Worm (Caenorhabditis elegans) whole organism, late embryonic: Measurements from ENCODE around the gene sdz-31.
A peak's percentile ranks its signal among the peaks of the same experiment; 100 is the strongest.

Experiments used
- K09A11.1 ChIP-seq: sonication (generic microtip); optimal IDR thresholded peaks from 2 replicates; lab custom pipeline; 2017; ENCODE audit warnings: antibody characterized with exemption, mild to moderate bottlenecking, missing genetic modification characterization, missing compliant biosample characterization; ENCODE audit not compliant: insufficient read depth
- T23F11.4 ChIP-seq: fragments of 200-800 bp; sonication (Bioruptor generic); optimal IDR thresholded peaks from 2 replicates; lab custom pipeline; 2018; ENCODE audit warnings: mild to moderate bottlenecking, missing genetic modification characterization, missing compliant biosample characterization
- ahr-1 ChIP-seq: sonication (generic microtip); optimal IDR thresholded peaks from 2 replicates; lab custom pipeline; 2016; ENCODE audit warnings: missing genetic modification characterization, missing compliant biosample characterization
- ama-1 ChIP-seq: fragments of 150-350 bp; optimal IDR thresholded peaks from 2 replicates; lab custom pipeline; 2014
- ceh-19 ChIP-seq: fragments of 200-800 bp; sonication (Bioruptor generic); optimal IDR thresholded peaks from 2 replicates; lab custom pipeline; 2018; ENCODE audit warnings: mild to moderate bottlenecking, missing genetic modification characterization, missing compliant biosample characterization
- ceh-2 ChIP-seq: sonication (generic microtip); optimal IDR thresholded peaks from 2 replicates; lab custom pipeline; 2016; ENCODE audit warnings: missing genotype, missing genetic modification characterization, missing compliant biosample characterization
- ceh-22 ChIP-seq: sonication (generic microtip); optimal IDR thresholded peaks from 2 replicates; lab custom pipeline; 2017; ENCODE audit warnings: missing biosample characterization, missing genetic modification characterization
- ceh-24 ChIP-seq: sonication (generic microtip); optimal IDR thresholded peaks from 2 replicates; lab custom pipeline; 2016; ENCODE audit warnings: mild to moderate bottlenecking, missing genetic modification characterization, missing compliant biosample characterization
- ceh-30 ChIP-seq: fragments of 150-350 bp; optimal IDR thresholded peaks from 2 replicates; lab custom pipeline; 2014; ENCODE audit warnings: missing biosample characterization, missing genetic modification characterization
- ceh-31 ChIP-seq: sonication (generic microtip); optimal IDR thresholded peaks from 2 replicates; lab custom pipeline; 2016; ENCODE audit warnings: missing genetic modification characterization, missing compliant biosample characterization
- ceh-34 ChIP-seq: sonication (generic microtip); optimal IDR thresholded peaks from 2 replicates; lab custom pipeline; 2016; ENCODE audit warnings: mild to moderate bottlenecking, missing genetic modification characterization, missing compliant biosample characterization
- ceh-45 ChIP-seq: fragments of 200-800 bp; sonication (Bioruptor generic); IDR thresholded peaks from 2 replicates; pipeline ENCODE4 v1.3.6; 2022; ENCODE audit warnings: missing genetic modification reagents, missing genetic modification characterization, missing compliant biosample characterization
- ceh-6 ChIP-seq: fragments of 200-800 bp; sonication (Bioruptor generic); optimal IDR thresholded peaks from 2 replicates; lab custom pipeline; 2018; ENCODE audit warnings: mild to moderate bottlenecking, missing genetic modification characterization, missing compliant biosample characterization
- che-1 ChIP-seq: sonication (generic microtip); optimal IDR thresholded peaks from 2 replicates; lab custom pipeline; 2016; ENCODE audit warnings: mild to moderate bottlenecking, missing genetic modification characterization, missing compliant biosample characterization
- dve-1 ChIP-seq: sonication (generic microtip); optimal IDR thresholded peaks from 2 replicates; lab custom pipeline; 2017; ENCODE audit warnings: antibody characterized with exemption, mild to moderate bottlenecking, missing genetic modification characterization, missing compliant biosample characterization
- elt-2 ChIP-seq: sonication (generic microtip); optimal IDR thresholded peaks from 2 replicates; lab custom pipeline; 2016; ENCODE audit warnings: missing genetic modification reagents, missing genetic modification characterization, missing compliant biosample characterization
- elt-4 ChIP-seq: sonication (generic microtip); optimal IDR thresholded peaks from 2 replicates; lab custom pipeline; 2016; ENCODE audit warnings: missing genetic modification characterization, missing compliant biosample characterization
- ets-4 ChIP-seq: sonication (generic microtip); optimal IDR thresholded peaks from 2 replicates; lab custom pipeline; 2016; ENCODE audit warnings: missing genetic modification characterization, missing compliant biosample characterization
- eyg-1 ChIP-seq: sonication (generic microtip); optimal IDR thresholded peaks from 2 replicates; lab custom pipeline; 2016; ENCODE audit warnings: missing genotype, missing genetic modification characterization, missing compliant biosample characterization
- fax-1 ChIP-seq: sonication (generic microtip); optimal IDR thresholded peaks from 2 replicates; lab custom pipeline; 2016; ENCODE audit warnings: missing genotype, missing genetic modification characterization, missing compliant biosample characterization
- fkh-10 ChIP-seq: fragments of 150-350 bp; optimal IDR thresholded peaks from 2 replicates; lab custom pipeline; 2014; ENCODE audit warnings: missing biosample characterization, missing genetic modification reagents, missing genetic modification characterization
- fkh-6 ChIP-seq: sonication (generic microtip); optimal IDR thresholded peaks from 2 replicates; lab custom pipeline; 2016; ENCODE audit warnings: missing genetic modification characterization, missing compliant biosample characterization
- gmeb-2 ChIP-seq: sonication (generic microtip); optimal IDR thresholded peaks from 2 replicates; lab custom pipeline; 2016; ENCODE audit warnings: missing genetic modification characterization, inconsistent platforms, missing compliant biosample characterization
- hlh-15 ChIP-seq: sonication (generic microtip); optimal IDR thresholded peaks from 2 replicates; lab custom pipeline; 2016; ENCODE audit warnings: missing genetic modification characterization, missing compliant biosample characterization
- hlh-30 ChIP-seq: sonication (generic microtip); optimal IDR thresholded peaks from 2 replicates; lab custom pipeline; 2017; ENCODE audit warnings: antibody characterized with exemption, missing genetic modification characterization, missing compliant biosample characterization; ENCODE audit not compliant: insufficient read depth
- hlh-6 ChIP-seq: sonication (generic microtip); optimal IDR thresholded peaks from 2 replicates; lab custom pipeline; 2016; ENCODE audit warnings: missing genotype, missing genetic modification characterization, missing compliant biosample characterization
- hlh-8 ChIP-seq: sonication (generic microtip); optimal IDR thresholded peaks from 2 replicates; lab custom pipeline; 2016; ENCODE audit warnings: missing genotype, missing genetic modification characterization, missing compliant biosample characterization
- nfya-1 ChIP-seq: sonication (generic microtip); optimal IDR thresholded peaks from 2 replicates; lab custom pipeline; 2017; ENCODE audit warnings: missing genetic modification characterization, mild to moderate bottlenecking, missing compliant biosample characterization, antibody characterized with exemption, moderate library complexity
- nhr-11 ChIP-seq: fragments of 150-350 bp; optimal IDR thresholded peaks from 2 replicates; lab custom pipeline; 2014; ENCODE audit warnings: missing biosample characterization, missing genetic modification characterization
- npax-4 ChIP-seq: sonication (generic microtip); optimal IDR thresholded peaks from 2 replicates; lab custom pipeline; 2016; ENCODE audit warnings: missing genetic modification characterization, missing compliant biosample characterization
- pag-3 ChIP-seq: sonication (generic microtip); optimal IDR thresholded peaks from 2 replicates; lab custom pipeline; 2016; ENCODE audit warnings: missing compliant biosample characterization, missing genetic modification characterization, borderline replicate concordance
- pat-9 ChIP-seq: fragments of 200-800 bp; sonication (Bioruptor generic); optimal IDR thresholded peaks from 2 replicates; lab custom pipeline; 2018; ENCODE audit warnings: mild to moderate bottlenecking, missing genetic modification characterization, moderate library complexity, missing compliant biosample characterization
- pros-1 ChIP-seq: fragments of 150-350 bp; optimal IDR thresholded peaks from 2 replicates; lab custom pipeline; 2014; ENCODE audit warnings: missing biosample characterization, missing genetic modification reagents, missing genetic modification characterization
- rnt-1 ChIP-seq: sonication (generic microtip); optimal IDR thresholded peaks from 2 replicates; lab custom pipeline; 2016; ENCODE audit warnings: missing genetic modification characterization, missing compliant biosample characterization
- sox-2 ChIP-seq: fragments of 200-800 bp; sonication (Bioruptor generic); IDR thresholded peaks from 2 replicates; pipeline ENCODE4 v1.3.6; 2022; ENCODE audit warnings: missing genetic modification reagents, missing genetic modification characterization, missing compliant biosample characterization
- sox-4 ChIP-seq: sonication (generic microtip); optimal IDR thresholded peaks from 2 replicates; lab custom pipeline; 2017; ENCODE audit warnings: mild to moderate bottlenecking, missing genetic modification characterization, inconsistent platforms, missing compliant biosample characterization
- tbx-2 ChIP-seq: sonication (generic microtip); optimal IDR thresholded peaks from 2 replicates; lab custom pipeline; 2016; ENCODE audit warnings: missing genetic modification characterization, missing compliant biosample characterization
- tbx-7 ChIP-seq: sonication (generic microtip); optimal IDR thresholded peaks from 2 replicates; lab custom pipeline; 2016; ENCODE audit warnings: missing genotype, missing genetic modification characterization, missing compliant biosample characterization
- ttx-3 ChIP-seq: sonication (generic microtip); optimal IDR thresholded peaks from 2 replicates; lab custom pipeline; 2016; ENCODE audit warnings: missing genetic modification reagents, missing genetic modification characterization, missing compliant biosample characterization
- unc-55 ChIP-seq: sonication (generic microtip); optimal IDR thresholded peaks from 2 replicates; lab custom pipeline; 2017; ENCODE audit warnings: missing biosample characterization, missing genetic modification reagents, missing genetic modification characterization
- unc-86 ChIP-seq: sonication (generic microtip); optimal IDR thresholded peaks from 2 replicates; lab custom pipeline; 2016; ENCODE audit warnings: missing genetic modification characterization, missing compliant biosample characterization
- zip-5 ChIP-seq: sonication (generic microtip); optimal IDR thresholded peaks from 2 replicates; lab custom pipeline; 2016; ENCODE audit warnings: missing genetic modification characterization, missing compliant biosample characterization
- ztf-16 ChIP-seq: sonication (generic microtip); optimal IDR thresholded peaks from 2 replicates; lab custom pipeline; 2017; ENCODE audit warnings: missing genetic modification characterization, missing compliant biosample characterization

The sdz-31 gene

ce11 chrV:9924389-9924788, 44.4 kb downstream of the sdz-31 start:
- no peak for TF ChIP-seq tbx-7
- TF ChIP-seq elt-2 (tag; lab: Kevin White, UChicago), result peak; percentile 18
- no peak for TF ChIP-seq ceh-6 (GFP tag; lab: Kevin White, UChicago)

- TF ChIP-seq elt-2 (tag; lab: Kevin White, UChicago), result peak; percentile 87
- no peak for TF ChIP-seq fkh-10
These were observed 45.7 kb downstream of the sdz-31 start for ce11 chrV:9925647-9926046.

- TF ChIP-seq hlh-30 (tag; lab: Kevin White, UChicago) (no peak), ceh-31 (tag; lab: Kevin White, UChicago) (no peak), tbx-7 (no peak), zip-5 (tag; lab: Kevin White, UChicago) (no peak), ztf-16 (tag; lab: Kevin White, UChicago) (no peak), rnt-1 (no peak), sox-2 (GFP tag; lab: Robert Waterston, UW) (no peak), ceh-30 (no peak), ceh-22 (tag; lab: Kevin White, UChicago) (no peak), tbx-2 (tag; lab: Kevin White, UChicago) (no peak), T23F11.4 (no peak), ceh-45 (no peak), pat-9 (tag; lab: Kevin White, UChicago) (no peak), ahr-1 (no peak), ttx-3 (tag; lab: Kevin White, UChicago) (no peak), fax-1 (tag; lab: Kevin White, UChicago) (no peak), ets-4 (tag; lab: Kevin White, UChicago) (no peak), ceh-19 (GFP tag; lab: Kevin White, UChicago) (no peak), nhr-11 (tag; lab: Kevin White, UChicago) (no peak)
These were observed 46.3 kb downstream of the sdz-31 start, which contains the start of gene C50H2.13 for ce11 chrV:9926240-9926639. TSS of gene C50H2.13 (plus strand) at chrV:9926540.

- TF ChIP-seq ceh-19 (GFP tag; lab: Kevin White, UChicago) (no peak), sox-2 (GFP tag; lab: Robert Waterston, UW) (no peak), fkh-6 (tag; lab: Kevin White, UChicago) (no peak), nfya-1 (tag; lab: Kevin White, UChicago) (no peak), pag-3 (tag; lab: Kevin White, UChicago) (no peak), tbx-7 (no peak), ama-1 (no peak), che-1 (tag; lab: Kevin White, UChicago) (no peak), ahr-1 (no peak), eyg-1 (tag; lab: Kevin White, UChicago) (no peak), sox-4 (tag; lab: Kevin White, UChicago) (no peak), ceh-2 (tag; lab: Kevin White, UChicago) (no peak)
- TF ChIP-seq, all 69 proteins: peak for 0
These were observed 47.4 kb downstream of the sdz-31 start for ce11 chrV:9927381-9927780.

ce11 chrV:9927954-9928353, 48.0 kb downstream of the sdz-31 start:
- no peak for TF ChIP-seq ceh-22 (tag; lab: Kevin White, UChicago)
- TF ChIP-seq hlh-30 (tag; lab: Kevin White, UChicago), result peak; percentile 19

- TF ChIP-seq unc-86, result no peak
- no peak for TF ChIP-seq hlh-6 (tag; lab: Kevin White, UChicago)
- TF ChIP-seq elt-4, result no peak
- TF ChIP-seq unc-55 (GFP tag; lab: Kevin White, UChicago), result no peak
- no peak for TF ChIP-seq dve-1
- no peak for TF ChIP-seq npax-4 (tag; lab: Kevin White, UChicago)
- no peak for TF ChIP-seq ets-4 (tag; lab: Kevin White, UChicago)
- no peak for TF ChIP-seq ztf-16 (tag; lab: Kevin White, UChicago)
- peak; percentile 20 for TF ChIP-seq elt-2 (tag; lab: Kevin White, UChicago)
- peak; percentile 65 for TF ChIP-seq ceh-34 (tag; lab: Kevin White, UChicago)
- peak; percentile 43 for TF ChIP-seq nfya-1 (tag; lab: Kevin White, UChicago)
- TF ChIP-seq tbx-2 (tag; lab: Kevin White, UChicago), result peak; percentile 38
- peak; percentile 4 for TF ChIP-seq ceh-31 (tag; lab: Kevin White, UChicago)
- TF ChIP-seq gmeb-2 (tag; lab: Kevin White, UChicago), result no peak
- no peak for TF ChIP-seq pros-1 (tag; lab: Kevin White, UChicago)
- TF ChIP-seq K09A11.1 (tag; lab: Kevin White, UChicago), result peak; percentile 49
- no peak for TF ChIP-seq zip-5 (tag; lab: Kevin White, UChicago)
- TF ChIP-seq ceh-6 (GFP tag; lab: Kevin White, UChicago), result no peak
- no peak for TF ChIP-seq hlh-8 (tag; lab: Kevin White, UChicago)
- TF ChIP-seq hlh-15 (tag; lab: Kevin White, UChicago), result no peak
- no peak for TF ChIP-seq ceh-24 (tag; lab: Kevin White, UChicago)
These were observed 50.7 kb downstream of the sdz-31 start, which contains the start of the genes rmh-2 and suds-3 for ce11 chrV:9930612-9931065. TSS of gene rmh-2 (minus strand) at chrV:9930775. TSS of gene suds-3 (plus strand) at chrV:9931015.
